Worm (Caenorhabditis elegans): ENCODE measurements around the gene K10D11.5.

ce11 chrIV:12941254-12941653 is 50.4 kb downstream of the K10D11.5 start, which contains the start of gene dod-24:
- TF ChIP-seq ceh-13 (GFP tag; optimal IDR thresholded peaks at IDR 0.05), result no peak
- no peak for TF ChIP-seq ama-1 (optimal IDR thresholded peaks at IDR 0.05)
- TF ChIP-seq F13C5.2 (tag; optimal IDR thresholded peaks at IDR 0.05), result no peak
